ENCODE assay signal across 5 worm cellular contexts in genomic region chrIII:94759-95330, ce11.
TF ChIP-seq lines count a peak whose summit lies in the region.

Gene pat-4 (minus strand): TSS chrIII:94809.

TF ChIP-seq in whole organism, L1 larva, 84 proteins besides CTCF, POLR2A, EP300 and RAD21 (continued from another document and continues in another):
- TF ChIP-seq nhr-28 (tag; optimal IDR thresholded peaks at IDR 0.05; lab: Kevin White, UChicago) (no peak), nhr-12 (tag; optimal IDR thresholded peaks at IDR 0.05; lab: Kevin White, UChicago) (no peak), unc-130 (tag; optimal IDR thresholded peaks at IDR 0.05; lab: Kevin White, UChicago) (no peak), mdl-1 (tag; optimal IDR thresholded peaks at IDR 0.05; lab: Kevin White, UChicago) (peak in 1 of 2 experiments; percentile 26), ceh-63 (GFP tag; optimal IDR thresholded peaks at IDR 0.05; lab: Kevin White, UChicago) (no peak), zip-4 (GFP tag; optimal IDR thresholded peaks at IDR 0.05; lab: Kevin White, UChicago) (no peak), ceh-82 (tag; optimal IDR thresholded peaks at IDR 0.05; lab: Kevin White, UChicago) (peak in 2 of 3 experiments; percentile 20 to 22), mep-1 (tag; optimal IDR thresholded peaks at IDR 0.05; lab: Kevin White, UChicago) (no peak), fkh-10 (GFP tag; optimal IDR thresholded peaks at IDR 0.05; lab: Kevin White, UChicago) (no peak), vab-15 (tag; optimal IDR thresholded peaks at IDR 0.05; lab: Kevin White, UChicago) (no peak), Y116A8C.19 (tag; optimal IDR thresholded peaks at IDR 0.05; lab: Kevin White, UChicago; ENCODE audit: borderline replicate concordance) (no peak), grh-1 (GFP tag; IDR thresholded peaks at IDR 0.05; lab: Robert Waterston, UW) (0 out of 2 replicates have a peak, but pooled peaks have one; percentile 8), efl-3 (GFP tag; optimal IDR thresholded peaks at IDR 0.05; lab: Kevin White, UChicago) (no peak), dsc-1 (tag; optimal IDR thresholded peaks at IDR 0.05; lab: Kevin White, UChicago) (peak; percentile 11), ztf-4 (tag; optimal IDR thresholded peaks at IDR 0.05; lab: Kevin White, UChicago) (no peak), sptf-1 (tag; optimal IDR thresholded peaks at IDR 0.05; lab: Kevin White, UChicago) (no peak), nhr-47 (tag; optimal IDR thresholded peaks at IDR 0.05; lab: Kevin White, UChicago) (peak; percentile 19), snu-23 (GFP tag; optimal IDR thresholded peaks at IDR 0.05; lab: Kevin White, UChicago) (peak; percentile 62), unc-86 (tag; optimal IDR thresholded peaks at IDR 0.05; lab: Kevin White, UChicago) (no peak), lin-15B (tag; optimal IDR thresholded peaks at IDR 0.05; lab: Kevin White, UChicago) (no peak), lin-14 (GFP tag; optimal IDR thresholded peaks at IDR 0.05; lab: Kevin White, UChicago) (peak; percentile 80), nhr-85 (tag; lab: Kevin White, UChicago) (peak; percentile 8), tbx-2 (tag; optimal IDR thresholded peaks at IDR 0.05; lab: Kevin White, UChicago) (peak; percentile 23), elt-3 (tag; optimal IDR thresholded peaks at IDR 0.05; lab: Kevin White, UChicago) (peak in 1 of 6 experiments; percentile 6), rnt-1 (tag; optimal IDR thresholded peaks at IDR 0.05; lab: Kevin White, UChicago) (peak; percentile 38), ceh-8 (GFP tag; optimal IDR thresholded peaks at IDR 0.05; lab: Kevin White, UChicago) (no peak), lsy-2 (tag; optimal IDR thresholded peaks at IDR 0.05; lab: Kevin White, UChicago) (peak; percentile 2 to 33)

TF ChIP-seq in whole organism, L3 larva, 47 proteins besides CTCF, POLR2A, EP300 and RAD21 (continued from another document):
- TF ChIP-seq unc-39 (tag; optimal IDR thresholded peaks at IDR 0.05; lab: Kevin White, UChicago) (no peak), nhr-23 (tag; optimal IDR thresholded peaks at IDR 0.05; lab: Kevin White, UChicago) (peak; percentile 1), ztf-11 (tag; optimal IDR thresholded peaks at IDR 0.05; lab: Kevin White, UChicago) (no peak), hmg-11 (tag; optimal IDR thresholded peaks at IDR 0.05; lab: Kevin White, UChicago) (peak; percentile 77), nhr-76 (tag; optimal IDR thresholded peaks at IDR 0.05; lab: Kevin White, UChicago) (no peak)

TF ChIP-seq in whole organism, L4 larva, 104 proteins besides CTCF, POLR2A, EP300 and RAD21 (continued from another document and continues in another):
- TF ChIP-seq dmd-8 (GFP tag; IDR thresholded peaks at IDR 0.05; lab: Robert Waterston, UW): 0 out of 2 replicates have a peak, but pooled peaks have one; percentile 28
- TF ChIP-seq daf-12 (tag; optimal IDR thresholded peaks at IDR 0.05; lab: Kevin White, UChicago): no peak
- TF ChIP-seq tra-1 (GFP tag; IDR thresholded peaks at IDR 0.05; lab: Robert Waterston, UW): no peak
- TF ChIP-seq fos-1 (tag; optimal IDR thresholded peaks at IDR 0.05; lab: Kevin White, UChicago): no peak
- no peak for TF ChIP-seq lin-1 (GFP tag; IDR thresholded peaks at IDR 0.05; lab: Robert Waterston, UW)
- TF ChIP-seq nhr-102 (tag; optimal IDR thresholded peaks at IDR 0.05; lab: Kevin White, UChicago): no peak
- TF ChIP-seq mdl-1 (tag; optimal IDR thresholded peaks at IDR 0.05; lab: Kevin White, UChicago): peak in 1 of 2 experiments; percentile 39
- no peak for TF ChIP-seq ZK337.2 (GFP tag; IDR thresholded peaks at IDR 0.05; lab: Robert Waterston, UW)
- no peak for TF ChIP-seq dmd-6 (GFP tag; IDR thresholded peaks at IDR 0.05; lab: Robert Waterston, UW)
- TF ChIP-seq mep-1 (tag; optimal IDR thresholded peaks at IDR 0.05; lab: Kevin White, UChicago): peak; percentile 42
- TF ChIP-seq ceh-28 (tag; optimal IDR thresholded peaks at IDR 0.05; lab: Kevin White, UChicago): no peak
- TF ChIP-seq ces-1 (GFP tag; optimal IDR thresholded peaks at IDR 0.05; lab: Kevin White, UChicago): no peak
- TF ChIP-seq ztf-11 (tag; optimal IDR thresholded peaks at IDR 0.05; lab: Kevin White, UChicago): no peak
- no peak for TF ChIP-seq ceh-20 (GFP tag; IDR thresholded peaks at IDR 0.05; lab: Robert Waterston, UW)
- TF ChIP-seq aly-2 (tag; optimal IDR thresholded peaks at IDR 0.05; lab: Kevin White, UChicago): no peak
- TF ChIP-seq nhr-11 (tag; optimal IDR thresholded peaks at IDR 0.05; lab: Kevin White, UChicago): no peak
- TF ChIP-seq egl-43 (GFP tag; IDR thresholded peaks at IDR 0.05; lab: Robert Waterston, UW): no peak
- no peak for TF ChIP-seq gei-8 (GFP tag; optimal IDR thresholded peaks at IDR 0.05; lab: Kevin White, UChicago)
- TF ChIP-seq dpl-1 (GFP tag; optimal IDR thresholded peaks at IDR 0.05; lab: Kevin White, UChicago): no peak
- TF ChIP-seq ctbp-1 (GFP tag; IDR thresholded peaks at IDR 0.05; lab: Robert Waterston, UW): no peak
- TF ChIP-seq ceh-32 (tag; optimal IDR thresholded peaks at IDR 0.05; lab: Kevin White, UChicago; ENCODE audit: poor library complexity): no peak
- no peak for TF ChIP-seq saeg-2 (GFP tag; IDR thresholded peaks at IDR 0.05; lab: Robert Waterston, UW)
- no peak for TF ChIP-seq nhr-76 (tag; optimal IDR thresholded peaks at IDR 0.05; lab: Kevin White, UChicago)
- no peak for TF ChIP-seq dmd-9 (GFP tag; IDR thresholded peaks at IDR 0.05; lab: Robert Waterston, UW)
- peak; percentile 17 for TF ChIP-seq hlh-11 (tag; optimal IDR thresholded peaks at IDR 0.05; lab: Kevin White, UChicago)
- no peak for TF ChIP-seq ceh-44 (GFP tag; IDR thresholded peaks at IDR 0.05; lab: Robert Waterston, UW)
- TF ChIP-seq Y48G9A.11 (GFP tag; IDR thresholded peaks at IDR 0.05; lab: Robert Waterston, UW): no peak
- no peak for TF ChIP-seq ceh-62 (tag; optimal IDR thresholded peaks at IDR 0.05; lab: Kevin White, UChicago)
- TF ChIP-seq mxl-3 (GFP tag; optimal IDR thresholded peaks at IDR 0.05; lab: Kevin White, UChicago): peak; percentile 64
- TF ChIP-seq ZK546.5 (tag; optimal IDR thresholded peaks at IDR 0.05; lab: Kevin White, UChicago): no peak
- no peak for TF ChIP-seq F44E2.7 (GFP tag; IDR thresholded peaks at IDR 0.05; lab: Robert Waterston, UW)
- no peak for TF ChIP-seq cey-2 (tag; optimal IDR thresholded peaks at IDR 0.05; lab: Kevin White, UChicago; ENCODE audit: borderline replicate concordance, insufficient read depth)
- no peak for TF ChIP-seq zfp-2 (tag; optimal IDR thresholded peaks at IDR 0.05; lab: Kevin White, UChicago)
- TF ChIP-seq zip-11 (GFP tag; IDR thresholded peaks at IDR 0.05; lab: Robert Waterston, UW): no peak
- TF ChIP-seq spr-1 (tag; optimal IDR thresholded peaks at IDR 0.05; lab: Kevin White, UChicago): no peak

TF ChIP-seq in whole organism, late embryonic, 69 proteins besides CTCF, POLR2A, EP300 and RAD21 (continued from another document):
- TF ChIP-seq hlh-6 (tag; optimal IDR thresholded peaks at IDR 0.05; lab: Kevin White, UChicago) (peak; percentile 55), ceh-18 (tag; optimal IDR thresholded peaks at IDR 0.05; lab: Kevin White, UChicago) (no peak), nfya-1 (tag; optimal IDR thresholded peaks at IDR 0.05; lab: Kevin White, UChicago) (peak; percentile 24), ceh-48 (tag; optimal IDR thresholded peaks at IDR 0.05; lab: Kevin White, UChicago) (no peak)

TF ChIP-seq in whole organism, mixed stage, embryonic, 35 proteins besides CTCF, POLR2A, EP300 and RAD21 (continued from another document):
- TF ChIP-seq sptf-1 (tag; optimal IDR thresholded peaks at IDR 0.05; lab: Kevin White, UChicago) (peak; percentile 45), blmp-1 (tag; optimal IDR thresholded peaks at IDR 0.05; lab: Kevin White, UChicago) (no peak), nhr-28 (tag; optimal IDR thresholded peaks at IDR 0.05; lab: Kevin White, UChicago) (no peak), mls-2 (tag; optimal IDR thresholded peaks at IDR 0.05; lab: Kevin White, UChicago) (peak; percentile 36), unc-62 (GFP tag; optimal IDR thresholded peaks at IDR 0.05; lab: Kevin White, UChicago) (no peak), lin-13 (tag; optimal IDR thresholded peaks at IDR 0.05; lab: Kevin White, UChicago) (no peak), ham-2 (GFP tag; optimal IDR thresholded peaks at IDR 0.05; lab: Kevin White, UChicago) (peak; percentile 57), unc-120 (tag; optimal IDR thresholded peaks at IDR 0.05; lab: Kevin White, UChicago; ENCODE audit: poor library complexity, severe bottlenecking) (no peak), mab-5 (tag; optimal IDR thresholded peaks at IDR 0.05; lab: Kevin White, UChicago) (no peak), bed-3 (GFP tag; optimal IDR thresholded peaks at IDR 0.05; lab: Kevin White, UChicago) (no peak), ztf-11 (tag; optimal IDR thresholded peaks at IDR 0.05; lab: Kevin White, UChicago) (no peak), nhr-2 (tag; optimal IDR thresholded peaks at IDR 0.05; lab: Kevin White, UChicago) (no peak), lin-32 (GFP tag; optimal IDR thresholded peaks at IDR 0.05; lab: Kevin White, UChicago) (no peak), ceh-83 (GFP tag; optimal IDR thresholded peaks at IDR 0.05; lab: Kevin White, UChicago) (no peak), M03D4.4 (tag; optimal IDR thresholded peaks at IDR 0.05; lab: Kevin White, UChicago) (no peak), hlh-1 (tag; optimal IDR thresholded peaks at IDR 0.05; lab: Kevin White, UChicago) (no peak), drap-1 (GFP tag; optimal IDR thresholded peaks at IDR 0.05; lab: Kevin White, UChicago) (no peak), elt-1 (tag; optimal IDR thresholded peaks at IDR 0.05; lab: Kevin White, UChicago; ENCODE audit: borderline replicate concordance, insufficient read depth) (no peak)
TF ChIP-seq in whole organism, mixed stage, embryonic: peak in this region for 6.
